Worm (Caenorhabditis elegans): Measurements from ENCODE around the gene prx-6.
A peak's percentile ranks its signal among the peaks of the same experiment; 100 is the strongest.

prx-6 gene

DNA sequence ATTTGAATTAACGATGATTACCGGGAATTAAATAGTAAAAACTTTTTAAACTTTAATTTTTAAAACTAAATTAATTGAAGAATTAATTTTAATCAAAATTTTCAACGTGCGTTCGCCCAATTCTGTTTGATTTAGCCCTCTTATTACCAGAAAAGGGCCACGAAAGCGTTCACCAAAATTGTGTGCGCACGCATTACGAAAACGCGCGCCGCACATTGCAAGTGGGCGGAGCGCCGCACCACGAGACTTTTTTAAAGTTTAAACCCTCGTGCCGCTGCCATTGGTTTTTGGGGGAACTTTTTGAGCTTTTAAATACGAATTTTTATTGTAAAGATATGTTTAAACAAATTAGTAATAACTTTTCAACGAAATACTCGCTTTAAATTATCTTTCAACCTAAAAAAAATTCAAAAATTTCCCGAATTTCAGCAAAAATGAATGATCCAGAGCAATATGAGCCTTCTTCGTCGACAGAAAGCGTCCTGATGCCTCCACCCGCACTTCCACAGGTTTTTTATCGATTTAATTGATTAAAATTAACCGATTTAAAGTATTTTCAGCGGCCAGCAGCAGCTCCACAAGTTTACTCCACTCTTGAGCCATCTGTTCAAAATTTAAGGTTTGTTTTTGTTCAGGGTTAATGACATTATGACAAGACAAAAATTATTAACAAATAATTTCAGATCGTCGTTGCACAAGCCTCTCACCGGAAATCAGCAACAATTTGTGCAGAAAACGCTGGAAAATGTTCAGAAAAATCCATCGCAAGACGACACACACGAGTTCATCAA is 33.0 kb downstream of the prx-6 start, which contains the start of gene taf-10:
Gene taf-10, plus strand, starts transcription at position 424 of the 791 bp plus-strand sequence.
- no peak for TF ChIP-seq unc-62 (GFP tag; optimal IDR thresholded peaks at IDR 0.05)
- TF ChIP-seq nhr-11 (tag; optimal IDR thresholded peaks at IDR 0.05), result no peak
- TF ChIP-seq mab-5 (tag; optimal IDR thresholded peaks at IDR 0.05), result peak; percentile 13
- no peak for TF ChIP-seq nhr-77 (tag; optimal IDR thresholded peaks at IDR 0.05)
- TF ChIP-seq snpc-4 (tag; optimal IDR thresholded peaks at IDR 0.05), result no peak
- TF ChIP-seq ztf-4 (tag; optimal IDR thresholded peaks at IDR 0.05), result no peak
- peak; percentile 63 for TF ChIP-seq nhr-129 (tag; optimal IDR thresholded peaks at IDR 0.05)
- TF ChIP-seq lsy-2 (tag; optimal IDR thresholded peaks at IDR 0.05), result peak; percentile 5 to 48
- TF ChIP-seq sma-3 (GFP tag; optimal IDR thresholded peaks at IDR 0.05), result peak; percentile 46
- TF ChIP-seq peb-1 (tag; optimal IDR thresholded peaks at IDR 0.05), result no peak
- TF ChIP-seq Y55F3AM.14 (GFP tag; optimal IDR thresholded peaks at IDR 0.05), result peak; percentile 0
- no peak for TF ChIP-seq lin-39 (tag; optimal IDR thresholded peaks at IDR 0.05)
- TF ChIP-seq nhr-6 (tag; optimal IDR thresholded peaks at IDR 0.05), result no peak
- TF ChIP-seq aly-2 (tag; optimal IDR thresholded peaks at IDR 0.05), result no peak
- peak; percentile 5 for TF ChIP-seq F13H6.1 (tag; optimal IDR thresholded peaks at IDR 0.05)
- TF ChIP-seq ztf-11 (tag; optimal IDR thresholded peaks at IDR 0.05), result no peak
- TF ChIP-seq ZK546.5 (tag; optimal IDR thresholded peaks at IDR 0.05), result no peak
- TF ChIP-seq ztf-1 (GFP tag; conservative IDR thresholded peaks at IDR 0.05), result no peak
- peak; percentile 79 for TF ChIP-seq mdl-1 (tag; optimal IDR thresholded peaks at IDR 0.05)
- TF ChIP-seq unc-39 (tag; optimal IDR thresholded peaks at IDR 0.05), result no peak
- peak; percentile 38 for TF ChIP-seq sma-9 (GFP tag; optimal IDR thresholded peaks at IDR 0.05)
- no peak for TF ChIP-seq sma-9 (tag; optimal IDR thresholded peaks at IDR 0.05)
- TF ChIP-seq lin-13 (GFP tag; optimal IDR thresholded peaks at IDR 0.05), result peak; percentile 42
- no peak for TF ChIP-seq blmp-1 (tag; optimal IDR thresholded peaks at IDR 0.05; ENCODE audit: insufficient read depth)
- peak; percentile 38 for TF ChIP-seq lin-11 (tag; optimal IDR thresholded peaks at IDR 0.05)
- no peak for TF ChIP-seq ceh-82 (tag; optimal IDR thresholded peaks at IDR 0.05)
- peak; percentile 66 for TF ChIP-seq gmeb-1 (tag; optimal IDR thresholded peaks at IDR 0.05)
- peak; percentile 45 for TF ChIP-seq C34F6.9 (tag; optimal IDR thresholded peaks at IDR 0.05)
- TF ChIP-seq nhr-21 (tag; optimal IDR thresholded peaks at IDR 0.05), result peak; percentile 7
- TF ChIP-seq nhr-237 (tag; optimal IDR thresholded peaks at IDR 0.05), result no peak
- no peak for TF ChIP-seq egl-27 (tag; optimal IDR thresholded peaks at IDR 0.05)
- TF ChIP-seq nhr-25 (tag; optimal IDR thresholded peaks at IDR 0.05), result peak; percentile 32
- TF ChIP-seq unc-55 (GFP tag; optimal IDR thresholded peaks at IDR 0.05), result peak; percentile 59
- TF ChIP-seq zag-1 (tag; optimal IDR thresholded peaks at IDR 0.05), result no peak
- TF ChIP-seq ceh-16 (tag; optimal IDR thresholded peaks at IDR 0.05), result no peak

DNA sequence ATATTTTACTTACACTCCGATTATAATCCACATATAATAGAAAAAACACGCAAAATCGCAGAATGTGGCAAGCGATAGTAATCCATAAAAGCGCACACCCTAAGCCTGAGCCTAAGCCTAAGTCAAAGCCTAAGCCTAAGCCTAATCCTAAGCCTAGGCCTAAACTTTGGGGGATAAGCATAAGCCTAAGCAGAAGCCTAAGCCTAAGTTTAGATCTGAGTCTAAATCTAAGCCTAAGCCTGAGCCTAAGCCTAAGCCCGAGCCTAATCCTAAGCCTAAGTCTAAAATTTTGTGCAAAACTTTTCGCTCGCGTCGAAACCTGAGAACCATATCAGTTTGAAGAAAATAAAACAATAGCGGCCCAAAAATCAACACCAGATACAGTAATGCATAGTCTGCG is 35.8 kb downstream of the prx-6 start:
- TF ChIP-seq snpc-4 (tag; optimal IDR thresholded peaks at IDR 0.05), result no peak
- no peak for TF ChIP-seq lin-39 (tag; optimal IDR thresholded peaks at IDR 0.05)
- TF ChIP-seq elt-1 (tag; optimal IDR thresholded peaks at IDR 0.05), result no peak
- TF ChIP-seq peb-1 (tag; optimal IDR thresholded peaks at IDR 0.05), result no peak
- TF ChIP-seq nhr-21 (tag; optimal IDR thresholded peaks at IDR 0.05), result no peak
- TF ChIP-seq ZK546.5 (tag; optimal IDR thresholded peaks at IDR 0.05), result no peak
- no peak for TF ChIP-seq egl-27 (tag; optimal IDR thresholded peaks at IDR 0.05)

- TF ChIP-seq nhr-10 (tag; optimal IDR thresholded peaks at IDR 0.05) (no peak), ceh-16 (tag; optimal IDR thresholded peaks at IDR 0.05) (no peak), egl-27 (tag; optimal IDR thresholded peaks at IDR 0.05) (no peak), peb-1 (tag; optimal IDR thresholded peaks at IDR 0.05) (no peak), sem-4 (tag; optimal IDR thresholded peaks at IDR 0.05) (no peak), lin-11 (tag; optimal IDR thresholded peaks at IDR 0.05) (no peak), ZK546.5 (tag; optimal IDR thresholded peaks at IDR 0.05) (no peak), lin-13 (GFP tag; optimal IDR thresholded peaks at IDR 0.05) (no peak), lin-39 (tag; optimal IDR thresholded peaks at IDR 0.05) (no peak), nhr-25 (tag; optimal IDR thresholded peaks at IDR 0.05) (no peak), skn-1 (tag; optimal IDR thresholded peaks at IDR 0.05) (no peak), lsy-2 (tag; optimal IDR thresholded peaks at IDR 0.05) (no peak), aly-2 (tag; optimal IDR thresholded peaks at IDR 0.05) (no peak), nhr-23 (tag; optimal IDR thresholded peaks at IDR 0.05) (no peak), ztf-11 (tag; optimal IDR thresholded peaks at IDR 0.05) (no peak), snpc-4 (tag; optimal IDR thresholded peaks at IDR 0.05) (no peak), elt-3 (tag; optimal IDR thresholded peaks at IDR 0.05) (no peak), ama-1 (optimal IDR thresholded peaks at IDR 0.05) (no peak), sma-3 (GFP tag; optimal IDR thresholded peaks at IDR 0.05) (no peak)
Measured at ce11 chrV:4681670-4682069, 38.2 kb downstream of the prx-6 start, which contains the start of gene K03B4.4. Gene K03B4.4 (plus strand): TSS chrV:4681970.
